Worm (Caenorhabditis elegans) whole organism, L4/young adult: ENCODE results near the gene F14H3.5.

Experiments
- W03F9.2 ChIP-seq: fragments of 150-350 bp; optimal IDR thresholded peaks from 2 replicates; lab custom pipeline; 2014; ENCODE audit warnings: missing biosample characterization, missing genetic modification characterization
- dao-5 ChIP-seq: sonication (generic microtip); optimal IDR thresholded peaks from 2 replicates; lab custom pipeline; 2016; ENCODE audit warnings: missing genotype, missing genetic modification characterization, moderate library complexity, missing compliant biosample characterization
- him-1 ChIP-seq: sonication (generic microtip); optimal IDR thresholded peaks from 2 replicates; lab custom pipeline; 2016; ENCODE audit warnings: missing genotype, missing genetic modification reagents, missing genetic modification characterization, missing compliant biosample characterization

ce11 chrV:16090685-16091084 is 33.8 kb upstream of the F14H3.5 start, which contains the start of gene F22B8.3:
- TF ChIP-seq dao-5 (no peak), him-1 (tag; lab: Kevin White, UChicago) (no peak), W03F9.2 (no peak)
